Worm (Caenorhabditis elegans) whole organism, L1 larva: ENCODE data around the gene C29E4.12.

ENCODE experiments used
- Y116A8C.19 ChIP-seq: sonication (generic microtip); optimal IDR thresholded peaks from 2 replicates; lab custom pipeline; 2016; ENCODE audit warnings: missing compliant biosample characterization, missing genetic modification characterization, borderline replicate concordance
- blmp-1 ChIP-seq: fragments of 150-350 bp; optimal IDR thresholded peaks from 2 replicates; lab custom pipeline; 2014; ENCODE audit warnings: missing biosample characterization, missing genetic modification characterization
- ceh-63 ChIP-seq: fragments of 200-800 bp; sonication (Bioruptor generic); optimal IDR thresholded peaks from 2 replicates; lab custom pipeline; 2018; ENCODE audit warnings: mild to moderate bottlenecking, missing genetic modification characterization, missing compliant biosample characterization
- ceh-8 ChIP-seq: fragments of 200-800 bp; sonication (Bioruptor generic); optimal IDR thresholded peaks from 2 replicates; lab custom pipeline; 2018; ENCODE audit warnings: mild to moderate bottlenecking, missing genetic modification characterization, moderate library complexity, missing compliant biosample characterization
- ceh-82 ChIP-seq, 3 experiments: fragments of 150-350 bp in 1 of 3; sonication (generic microtip) in 2 of 3; optimal IDR thresholded peaks; 2 replicates each; lab custom pipeline; 2014 to 2017; ENCODE audit warnings: missing biosample characterization in 3 of 3, missing genetic modification characterization in 3 of 3
- ceh-88 ChIP-seq: fragments of 200-800 bp; sonication (Bioruptor generic); IDR thresholded peaks from 2 replicates; pipeline ENCODE4 v1.3.6; 2022; ENCODE audit warnings: missing genetic modification characterization, missing compliant biosample characterization
- ces-1 ChIP-seq: fragments of 150-350 bp; optimal IDR thresholded peaks from 2 replicates; lab custom pipeline; 2014; ENCODE audit warnings: missing biosample characterization, missing genetic modification reagents, missing genetic modification characterization
- dsc-1 ChIP-seq: sonication (generic microtip); optimal IDR thresholded peaks from 2 replicates; lab custom pipeline; 2016; ENCODE audit warnings: mild to moderate bottlenecking, missing genetic modification characterization, missing compliant biosample characterization
- efl-1 ChIP-seq, 4 experiments: fragments of 150-350 bp; optimal IDR thresholded peaks in 3 of 4; peaks in 1 of 4; 1 replicate in 1 of 4; 2 replicates in 3 of 4; lab custom pipeline; 2014; ENCODE audit warnings: missing biosample characterization in 2 of 4, missing genetic modification characterization in 2 of 4, missing genetic modification reagents in 2 of 4
- efl-3 ChIP-seq: fragments of 200-800 bp; sonication (Bioruptor generic); optimal IDR thresholded peaks from 2 replicates; lab custom pipeline; 2018; ENCODE audit warnings: mild to moderate bottlenecking, missing genetic modification characterization, missing compliant biosample characterization
- egl-13 ChIP-seq: sonication (generic microtip); optimal IDR thresholded peaks from 2 replicates; lab custom pipeline; 2016; ENCODE audit warnings: missing genotype, missing genetic modification reagents, missing genetic modification characterization, missing compliant biosample characterization
- elt-3 ChIP-seq, 6 experiments: fragments of 150-350 bp in 1 of 6; sonication (generic microtip); optimal IDR thresholded peaks; 2 replicates each; lab custom pipeline; 2017 to 2018; ENCODE audit warnings: missing biosample characterization in 6 of 6, missing genetic modification characterization in 6 of 6, inconsistent platforms in 1 of 6
- fkh-4 ChIP-seq: sonication (generic microtip); optimal IDR thresholded peaks from 2 replicates; lab custom pipeline; 2016; ENCODE audit warnings: missing compliant biosample characterization, missing genetic modification characterization, borderline replicate concordance
- fkh-8 ChIP-seq: sonication (generic microtip); optimal IDR thresholded peaks from 2 replicates; lab custom pipeline; 2016; ENCODE audit warnings: mild to moderate bottlenecking, missing genetic modification characterization, missing compliant biosample characterization
- fos-1 ChIP-seq: fragments of 150-350 bp; optimal IDR thresholded peaks from 2 replicates; lab custom pipeline; 2014; ENCODE audit warnings: missing biosample characterization, missing genetic modification characterization
- hlh-4 ChIP-seq: sonication (generic microtip); optimal IDR thresholded peaks from 2 replicates; lab custom pipeline; 2016; ENCODE audit warnings: mild to moderate bottlenecking, missing genetic modification characterization, missing compliant biosample characterization
- hpl-2 ChIP-seq: fragments of 150-350 bp; optimal IDR thresholded peaks from 2 replicates; lab custom pipeline; 2014; ENCODE audit warnings: missing biosample characterization, missing genetic modification reagents, missing genetic modification characterization
- irx-1 ChIP-seq: sonication (generic microtip); optimal IDR thresholded peaks from 2 replicates; lab custom pipeline; 2016; ENCODE audit warnings: missing genetic modification characterization, missing compliant biosample characterization
- lin-13 ChIP-seq: fragments of 150-350 bp; optimal IDR thresholded peaks from 2 replicates; lab custom pipeline; 2014; ENCODE audit warnings: missing biosample characterization, missing genetic modification reagents, missing genetic modification characterization
- lin-14 ChIP-seq: fragments of 200-800 bp; sonication (Bioruptor generic); optimal IDR thresholded peaks from 2 replicates; lab custom pipeline; 2018; ENCODE audit warnings: mild to moderate bottlenecking, missing genetic modification characterization, moderate library complexity, missing compliant biosample characterization
- lin-35 ChIP-seq, 2 experiments: fragments of 150-350 bp; optimal IDR thresholded peaks; 2 replicates each; lab custom pipeline; 2014; ENCODE audit warnings: missing biosample characterization in 2 of 2, missing genetic modification characterization in 2 of 2, missing genetic modification reagents in 2 of 2
- lsy-2 ChIP-seq, 2 experiments: fragments of 150-350 bp; optimal IDR thresholded peaks; 2 replicates each; lab custom pipeline; 2014; ENCODE audit warnings: missing biosample characterization in 2 of 2, missing genetic modification characterization in 2 of 2
- mab-9 ChIP-seq: fragments of 200-800 bp; sonication (Bioruptor generic); IDR thresholded peaks from 2 replicates; pipeline ENCODE4 v1.3.6; 2022; ENCODE audit warnings: missing genetic modification reagents, missing genetic modification characterization, missing compliant biosample characterization
- nhr-11 ChIP-seq: fragments of 150-350 bp; optimal IDR thresholded peaks from 2 replicates; lab custom pipeline; 2014; ENCODE audit warnings: missing biosample characterization, missing genetic modification characterization
- nhr-19 ChIP-seq: fragments of 200-800 bp; sonication (Bioruptor generic); conservative IDR thresholded peaks from 2 replicates; pipeline ENCODE4 v1.3.6; 2022; ENCODE audit warnings: missing genetic modification characterization, missing compliant biosample characterization
- nhr-237 ChIP-seq: fragments of 150-350 bp; optimal IDR thresholded peaks from 2 replicates; lab custom pipeline; 2014; ENCODE audit warnings: missing biosample characterization, missing genetic modification characterization
- nhr-77 ChIP-seq: fragments of 150-350 bp; optimal IDR thresholded peaks from 2 replicates; lab custom pipeline; 2014; ENCODE audit warnings: missing biosample characterization, missing genetic modification characterization
- nhr-84 ChIP-seq: sonication (generic microtip); optimal IDR thresholded peaks from 2 replicates; lab custom pipeline; 2017; ENCODE audit warnings: missing biosample characterization, missing genetic modification characterization
- pag-3 ChIP-seq: sonication (generic microtip); optimal IDR thresholded peaks from 2 replicates; lab custom pipeline; 2017; ENCODE audit warnings: missing genetic modification characterization, mild to moderate bottlenecking, missing compliant biosample characterization, antibody characterized with exemption, borderline replicate concordance; ENCODE audit not compliant: insufficient read depth
- snu-23 ChIP-seq: sonication (generic microtip); optimal IDR thresholded peaks from 2 replicates; lab custom pipeline; 2016; ENCODE audit warnings: missing genetic modification characterization, missing compliant biosample characterization
- sox-4 ChIP-seq: sonication (generic microtip); optimal IDR thresholded peaks from 2 replicates; lab custom pipeline; 2016; ENCODE audit warnings: missing genetic modification characterization, missing compliant biosample characterization
- ztf-11 ChIP-seq, 2 experiments: sonication (generic microtip); optimal IDR thresholded peaks; 2 replicates each; lab custom pipeline; 2016 to 2017; ENCODE audit warnings: missing genetic modification characterization in 2 of 2, missing biosample characterization in 1 of 2, missing compliant biosample characterization in 1 of 2

Gene C29E4.12

ce11 chrIII:7891573-7892306 is 49.2 kb upstream of the C29E4.12 start, which contains the start of the genes ZK688.5 and fahd-1 (continued):
- peak; percentile 4 for TF ChIP-seq ceh-8 (GFP tag; lab: Kevin White, UChicago)
- no peak for TF ChIP-seq ces-1
- no peak for TF ChIP-seq mab-9 (GFP tag; lab: Robert Waterston, UW)
- TF ChIP-seq, all 84 proteins: peak for 35

DNA sequence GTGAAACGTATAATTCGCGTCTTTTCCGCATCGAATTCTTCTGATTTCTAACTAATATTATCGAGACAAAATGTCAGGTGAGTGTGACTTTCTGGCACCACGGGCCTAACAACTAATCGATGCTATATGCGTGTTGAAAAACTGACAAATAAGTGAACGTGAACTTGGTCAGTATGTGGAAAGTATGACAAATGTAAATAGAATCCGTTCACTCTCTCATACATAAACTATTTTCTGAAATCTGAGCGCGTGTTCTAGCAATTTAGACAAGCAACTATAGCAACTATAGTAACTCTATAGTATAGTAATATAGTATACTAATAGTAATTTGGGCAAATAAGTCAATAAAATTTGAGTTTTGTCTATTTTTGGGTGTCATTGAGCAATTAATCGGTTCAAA is 48.6 kb upstream of the C29E4.12 start:
- TF ChIP-seq mab-9 (GFP tag; lab: Robert Waterston, UW) (no peak), lin-13 (GFP tag; lab: Kevin White, UChicago) (no peak), hlh-4 (tag; lab: Kevin White, UChicago) (no peak)

ce11 chrIII:7893224-7893623 is 47.7 kb upstream of the C29E4.12 start:
- TF ChIP-seq ceh-88 (no peak), irx-1 (no peak), nhr-77 (tag; lab: Kevin White, UChicago) (no peak), ztf-11 (tag; optimal IDR thresholded peaks at IDR 0.05; lab: Kevin White, UChicago) (no peak), ceh-82 (tag; optimal IDR thresholded peaks at IDR 0.05; lab: Kevin White, UChicago) (no peak), nhr-19 (GFP tag; lab: Robert Waterston, UW) (no peak), efl-1 (optimal IDR thresholded peaks at IDR 0.05; lab: Kevin White, UChicago) (no peak), efl-1 (GFP tag; optimal IDR thresholded peaks at IDR 0.05 in 1 of 2; lab: Kevin White, UChicago) (peak in 1 of 2 experiments; percentile 54), ceh-63 (GFP tag; lab: Kevin White, UChicago) (no peak), nhr-11 (tag; lab: Kevin White, UChicago) (no peak), lin-35 (GFP tag; optimal IDR thresholded peaks at IDR 0.05; lab: Kevin White, UChicago) (no peak), fkh-8 (tag; lab: Kevin White, UChicago) (peak; percentile 27), hpl-2 (GFP tag; lab: Kevin White, UChicago) (no peak), blmp-1 (tag; lab: Kevin White, UChicago) (no peak), snu-23 (GFP tag; lab: Kevin White, UChicago) (no peak), lsy-2 (tag; optimal IDR thresholded peaks at IDR 0.05; lab: Kevin White, UChicago) (no peak)
- TF ChIP-seq, all 84 proteins: peak for 2

DNA sequence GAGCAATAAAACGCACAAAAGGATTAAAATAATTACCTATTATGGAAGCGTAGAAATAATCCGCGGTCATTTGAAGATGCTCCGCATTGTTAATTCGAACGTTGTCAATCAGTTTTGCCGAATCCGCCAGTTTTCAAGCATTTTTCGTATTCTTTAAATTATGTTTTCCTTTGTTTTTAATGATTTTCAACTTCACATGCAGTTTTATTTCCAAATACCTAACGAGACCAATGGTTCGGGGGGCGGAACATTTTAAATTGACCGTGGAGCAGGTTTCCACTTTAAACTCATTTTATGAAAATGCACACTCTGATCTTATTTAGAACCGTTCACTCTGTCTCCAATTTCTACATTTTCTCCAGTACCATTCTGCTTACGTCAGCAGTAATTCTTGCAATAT is 46.2 kb upstream of the C29E4.12 start, which contains the start of gene ZK688.4:
ZK688.4 (plus strand) TSS at position 301 of the 400 bp plus-strand sequence.
- no peak for TF ChIP-seq nhr-237 (tag; lab: Kevin White, UChicago)
- no peak for TF ChIP-seq lin-13 (GFP tag; lab: Kevin White, UChicago)
- TF ChIP-seq fkh-4 (tag; lab: Kevin White, UChicago), result no peak
- TF ChIP-seq fos-1 (tag; lab: Kevin White, UChicago), result no peak
- no peak for TF ChIP-seq snu-23 (GFP tag; lab: Kevin White, UChicago)
- TF ChIP-seq pag-3, result no peak
- no peak for TF ChIP-seq elt-3 (tag; optimal IDR thresholded peaks at IDR 0.05; lab: Kevin White, UChicago)
- TF ChIP-seq lin-14 (GFP tag; lab: Kevin White, UChicago), result no peak
- no peak for TF ChIP-seq Y116A8C.19 (tag; lab: Kevin White, UChicago)
- no peak for TF ChIP-seq ceh-8 (GFP tag; lab: Kevin White, UChicago)
- TF ChIP-seq sox-4 (tag; lab: Kevin White, UChicago), result no peak
- TF ChIP-seq ztf-11 (tag; optimal IDR thresholded peaks at IDR 0.05; lab: Kevin White, UChicago), result no peak
- no peak for TF ChIP-seq nhr-77 (tag; lab: Kevin White, UChicago)
- TF ChIP-seq egl-13 (tag; lab: Kevin White, UChicago), result no peak
- TF ChIP-seq dsc-1 (tag; lab: Kevin White, UChicago), result no peak
- TF ChIP-seq fkh-8 (tag; lab: Kevin White, UChicago), result no peak
- no peak for TF ChIP-seq nhr-84
- TF ChIP-seq efl-3 (GFP tag; lab: Kevin White, UChicago), result no peak
